Worm (Caenorhabditis elegans) whole organism, young adult: Measurements from ENCODE around the gene alr-1.
A peak's percentile ranks its signal among the peaks of the same experiment; 100 is the strongest.

Source experiments
- B0019.2 ChIP-seq: fragments of 200-800 bp; sonication (Bioruptor generic); conservative IDR thresholded peaks from 2 replicates; pipeline ENCODE4 v1.3.6; 2022; ENCODE audit warnings: missing genetic modification reagents, missing genetic modification characterization, missing compliant biosample characterization
- B0261.1 ChIP-seq: sonication (generic microtip); optimal IDR thresholded peaks from 2 replicates; lab custom pipeline; 2016; ENCODE audit warnings: mild to moderate bottlenecking, missing genetic modification characterization, moderate library complexity, missing compliant biosample characterization
- F37B4.10 ChIP-seq: fragments of 200-800 bp; sonication (Bioruptor generic); IDR thresholded peaks from 2 replicates; pipeline ENCODE4 v1.3.6; 2022; ENCODE audit warnings: missing genetic modification characterization, missing compliant biosample characterization
- F55B11.4 ChIP-seq: sonication (generic microtip); optimal IDR thresholded peaks from 2 replicates; lab custom pipeline; 2016; ENCODE audit warnings: missing compliant biosample characterization, missing genetic modification characterization, borderline replicate concordance; ENCODE audit not compliant: insufficient read depth
- Y67H2A.10 ChIP-seq: fragments of 200-800 bp; sonication (Bioruptor generic); conservative IDR thresholded peaks from 2 replicates; pipeline ENCODE4 v1.3.6; 2022; ENCODE audit warnings: missing genetic modification reagents, missing genetic modification characterization, missing compliant biosample characterization
- ama-1 ChIP-seq, 3 experiments: fragments of 150-350 bp in 1 of 3; sonication (generic microtip) in 2 of 3; optimal IDR thresholded peaks; 2 replicates each; lab custom pipeline; 2014 to 2018; ENCODE audit warnings: missing biosample characterization in 2 of 3, missing genetic modification characterization in 2 of 3, missing genetic modification reagents in 2 of 3
- aptf-2 ChIP-seq: fragments of 200-800 bp; sonication (Bioruptor generic); conservative IDR thresholded peaks from 2 replicates; pipeline ENCODE4 v1.3.6; 2022; ENCODE audit warnings: missing genetic modification reagents, missing genetic modification characterization, missing compliant biosample characterization
- aptf-3 ChIP-seq: fragments of 200-800 bp; sonication (Bioruptor generic); IDR thresholded peaks from 2 replicates; pipeline ENCODE4 v1.3.6; 2022; ENCODE audit warnings: missing genetic modification characterization, missing compliant biosample characterization
- attf-6 ChIP-seq: fragments of 200-800 bp; sonication (Bioruptor generic); IDR thresholded peaks from 2 replicates; pipeline ENCODE4 v1.3.6; 2022; ENCODE audit warnings: missing genetic modification reagents, missing genetic modification characterization, missing compliant biosample characterization
- bed-2 ChIP-seq: fragments of 200-800 bp; sonication (Bioruptor generic); IDR thresholded peaks from 2 replicates; pipeline ENCODE4 v1.3.6; 2022; ENCODE audit warnings: missing genetic modification reagents, missing genetic modification characterization, missing compliant biosample characterization
- cebp-1 ChIP-seq, 2 experiments: fragments of 200-800 bp in 1 of 2; sonication (Bioruptor generic) in 1 of 2; sonication (generic microtip) in 1 of 2; IDR thresholded peaks in 1 of 2; optimal IDR thresholded peaks in 1 of 2; 2 replicates each; pipeline versions ENCODE4 v1.3.6 to Lab custom; 2017 to 2022; ENCODE audit warnings: missing compliant biosample characterization in 2 of 2, missing genetic modification characterization in 2 of 2, mild to moderate bottlenecking in 1 of 2, missing genetic modification reagents in 1 of 2, moderate library complexity in 1 of 2
- ceh-100 ChIP-seq: fragments of 200-800 bp; sonication (Bioruptor generic); IDR thresholded peaks from 2 replicates; pipeline ENCODE4 v1.3.6; 2022; ENCODE audit warnings: missing genetic modification reagents, missing genetic modification characterization, missing compliant biosample characterization
- ceh-58 ChIP-seq: fragments of 200-800 bp; sonication (Bioruptor generic); IDR thresholded peaks from 2 replicates; pipeline ENCODE4 v1.3.6; 2022; ENCODE audit warnings: missing genetic modification characterization, missing compliant biosample characterization
- ceh-79 ChIP-seq: sonication (generic microtip); optimal IDR thresholded peaks from 2 replicates; lab custom pipeline; 2017; ENCODE audit warnings: mild to moderate bottlenecking, missing genetic modification characterization, missing compliant biosample characterization
- ceh-91 ChIP-seq: fragments of 200-800 bp; sonication (Bioruptor generic); IDR thresholded peaks from 2 replicates; pipeline ENCODE4 v1.3.6; 2022; ENCODE audit warnings: missing genetic modification reagents, missing genetic modification characterization, missing compliant biosample characterization
- die-1 ChIP-seq: sonication (generic microtip); optimal IDR thresholded peaks from 2 replicates; lab custom pipeline; 2016; ENCODE audit warnings: missing genotype, mild to moderate bottlenecking, missing genetic modification characterization, missing compliant biosample characterization
- dpff-1 ChIP-seq: sonication (generic microtip); optimal IDR thresholded peaks from 2 replicates; lab custom pipeline; 2017; ENCODE audit warnings: mild to moderate bottlenecking, missing genetic modification characterization, missing compliant biosample characterization
- efl-1 ChIP-seq: fragments of 150-350 bp; optimal IDR thresholded peaks from 2 replicates; lab custom pipeline; 2014; ENCODE audit warnings: missing biosample characterization, missing genetic modification reagents, missing genetic modification characterization
- egl-18 ChIP-seq: fragments of 200-800 bp; sonication (Bioruptor generic); IDR thresholded peaks from 2 replicates; pipeline ENCODE4 v1.3.6; 2022; ENCODE audit warnings: missing genetic modification reagents, missing genetic modification characterization, missing compliant biosample characterization
- egrh-3 ChIP-seq: fragments of 200-800 bp; sonication (Bioruptor generic); IDR thresholded peaks from 2 replicates; pipeline ENCODE4 v1.3.6; 2022; ENCODE audit warnings: missing genetic modification reagents, missing genetic modification characterization, missing compliant biosample characterization
- ekl-4 ChIP-seq: fragments of 200-800 bp; sonication (Bioruptor generic); IDR thresholded peaks from 2 replicates; pipeline ENCODE4 v1.3.6; 2022; ENCODE audit warnings: missing genetic modification reagents, missing genetic modification characterization, missing compliant biosample characterization
- ets-4 ChIP-seq: fragments of 200-800 bp; sonication (Bioruptor generic); optimal IDR thresholded peaks from 2 replicates; lab custom pipeline; 2018; ENCODE audit warnings: mild to moderate bottlenecking, missing genetic modification characterization, missing compliant biosample characterization
- hlh-26 ChIP-seq: fragments of 200-800 bp; sonication (Bioruptor generic); conservative IDR thresholded peaks from 2 replicates; pipeline ENCODE4 v1.3.6; 2022; ENCODE audit warnings: missing genetic modification reagents, missing genetic modification characterization, missing compliant biosample characterization
- hmg-20 ChIP-seq: fragments of 200-800 bp; sonication (Bioruptor generic); IDR thresholded peaks from 2 replicates; pipeline ENCODE4 v1.3.6; 2022; ENCODE audit warnings: missing genetic modification reagents, missing genetic modification characterization, missing compliant biosample characterization
- lag-1 ChIP-seq: fragments of 200-800 bp; sonication (Bioruptor generic); IDR thresholded peaks from 2 replicates; pipeline ENCODE4 v1.3.6; 2022; ENCODE audit warnings: missing genetic modification reagents, missing genetic modification characterization, missing compliant biosample characterization
- let-607 ChIP-seq, 2 experiments: fragments of 200-800 bp in 1 of 2; sonication (Bioruptor generic) in 1 of 2; sonication (generic microtip) in 1 of 2; optimal IDR thresholded peaks; 2 replicates each; lab custom pipeline; 2016 to 2018; ENCODE audit warnings: mild to moderate bottlenecking in 2 of 2, missing compliant biosample characterization in 2 of 2, missing genetic modification characterization in 2 of 2, moderate library complexity in 2 of 2, missing genotype in 1 of 2
- lin-35 ChIP-seq, 3 experiments: fragments of 150-350 bp in 2 of 3; sonication (generic microtip) in 1 of 3; optimal IDR thresholded peaks; 2 replicates each; lab custom pipeline; 2014 to 2018; ENCODE audit warnings: missing biosample characterization in 3 of 3, missing genetic modification characterization in 3 of 3, missing genetic modification reagents in 3 of 3
- lin-54 ChIP-seq: fragments of 200-800 bp; sonication (Bioruptor generic); optimal IDR thresholded peaks from 2 replicates; lab custom pipeline; 2018; ENCODE audit warnings: mild to moderate bottlenecking, missing genetic modification characterization, missing compliant biosample characterization
- lsl-1 ChIP-seq: fragments of 200-800 bp; sonication (Bioruptor generic); optimal IDR thresholded peaks from 2 replicates; lab custom pipeline; 2018; ENCODE audit warnings: mild to moderate bottlenecking, missing genetic modification characterization, moderate library complexity, missing compliant biosample characterization
- madf-10 ChIP-seq: sonication (generic microtip); optimal IDR thresholded peaks from 2 replicates; lab custom pipeline; 2016; ENCODE audit warnings: mild to moderate bottlenecking, missing genetic modification characterization, missing compliant biosample characterization
- mel-28 ChIP-seq: sonication (generic microtip); optimal IDR thresholded peaks from 2 replicates; lab custom pipeline; 2016; ENCODE audit warnings: borderline replicate concordance, mild to moderate bottlenecking, missing genetic modification characterization, missing compliant biosample characterization
- mxl-1 ChIP-seq: sonication (generic microtip); optimal IDR thresholded peaks from 2 replicates; lab custom pipeline; 2016; ENCODE audit warnings: missing genetic modification characterization, missing compliant biosample characterization
- nfya-1 ChIP-seq: sonication (generic microtip); optimal IDR thresholded peaks from 2 replicates; lab custom pipeline; 2017; ENCODE audit warnings: antibody characterized with exemption, missing compliant biosample characterization, missing genetic modification characterization, borderline replicate concordance; ENCODE audit not compliant: insufficient read depth
- nhr-179 ChIP-seq: sonication (generic microtip); optimal IDR thresholded peaks from 2 replicates; lab custom pipeline; 2016; ENCODE audit warnings: mild to moderate bottlenecking, missing genetic modification characterization, missing compliant biosample characterization
- nhr-80 ChIP-seq: sonication (generic microtip); optimal IDR thresholded peaks from 2 replicates; lab custom pipeline; 2016; ENCODE audit warnings: missing genetic modification characterization, missing compliant biosample characterization
- nhr-90 ChIP-seq: sonication (generic microtip); optimal IDR thresholded peaks from 2 replicates; lab custom pipeline; 2016; ENCODE audit warnings: missing genotype, mild to moderate bottlenecking, missing genetic modification characterization, missing compliant biosample characterization
- pbrm-1 ChIP-seq: fragments of 200-800 bp; sonication (Bioruptor generic); IDR thresholded peaks from 2 replicates; pipeline ENCODE4 v1.3.6; 2022; ENCODE audit warnings: missing genetic modification reagents, missing genetic modification characterization, missing compliant biosample characterization
- repo-1 ChIP-seq: sonication (generic microtip); optimal IDR thresholded peaks from 2 replicates; lab custom pipeline; 2017; ENCODE audit warnings: mild to moderate bottlenecking, missing genetic modification characterization, missing compliant biosample characterization
- sdz-38 ChIP-seq: sonication (generic microtip); optimal IDR thresholded peaks from 2 replicates; lab custom pipeline; 2016; ENCODE audit warnings: missing genotype, missing genetic modification characterization, missing compliant biosample characterization
- snpc-3.4 ChIP-seq: sonication (generic microtip); optimal IDR thresholded peaks from 2 replicates; lab custom pipeline; 2017; ENCODE audit warnings: missing genetic modification characterization, mild to moderate bottlenecking, missing compliant biosample characterization, antibody characterized with exemption, moderate library complexity, missing genotype, missing genetic modification reagents
- sptf-2 ChIP-seq: fragments of 200-800 bp; sonication (Bioruptor generic); optimal IDR thresholded peaks from 2 replicates; lab custom pipeline; 2018; ENCODE audit warnings: mild to moderate bottlenecking, missing genetic modification characterization, missing compliant biosample characterization
- tbx-9 ChIP-seq: sonication (generic microtip); optimal IDR thresholded peaks from 2 replicates; lab custom pipeline; 2016; ENCODE audit warnings: borderline replicate concordance, missing genetic modification characterization, inconsistent platforms, missing compliant biosample characterization
- unc-62 ChIP-seq: fragments of 150-350 bp; optimal IDR thresholded peaks from 2 replicates; lab custom pipeline; 2014; ENCODE audit warnings: missing biosample characterization, missing genetic modification reagents, missing genetic modification characterization
- zfh-2 ChIP-seq: fragments of 200-800 bp; sonication (Bioruptor generic); conservative IDR thresholded peaks from 2 replicates; pipeline ENCODE4 v1.3.6; 2022; ENCODE audit warnings: missing genetic modification reagents, missing genetic modification characterization, missing compliant biosample characterization
- ztf-3 ChIP-seq: fragments of 200-800 bp; sonication (Bioruptor generic); optimal IDR thresholded peaks from 2 replicates; lab custom pipeline; 2018; ENCODE audit warnings: mild to moderate bottlenecking, missing genetic modification characterization, missing compliant biosample characterization
- ztf-6 ChIP-seq: fragments of 200-800 bp; sonication (Bioruptor generic); IDR thresholded peaks from 2 replicates; pipeline ENCODE4 v1.3.6; 2022; ENCODE audit warnings: missing genetic modification reagents, missing genetic modification characterization, missing compliant biosample characterization

Gene alr-1

DNA sequence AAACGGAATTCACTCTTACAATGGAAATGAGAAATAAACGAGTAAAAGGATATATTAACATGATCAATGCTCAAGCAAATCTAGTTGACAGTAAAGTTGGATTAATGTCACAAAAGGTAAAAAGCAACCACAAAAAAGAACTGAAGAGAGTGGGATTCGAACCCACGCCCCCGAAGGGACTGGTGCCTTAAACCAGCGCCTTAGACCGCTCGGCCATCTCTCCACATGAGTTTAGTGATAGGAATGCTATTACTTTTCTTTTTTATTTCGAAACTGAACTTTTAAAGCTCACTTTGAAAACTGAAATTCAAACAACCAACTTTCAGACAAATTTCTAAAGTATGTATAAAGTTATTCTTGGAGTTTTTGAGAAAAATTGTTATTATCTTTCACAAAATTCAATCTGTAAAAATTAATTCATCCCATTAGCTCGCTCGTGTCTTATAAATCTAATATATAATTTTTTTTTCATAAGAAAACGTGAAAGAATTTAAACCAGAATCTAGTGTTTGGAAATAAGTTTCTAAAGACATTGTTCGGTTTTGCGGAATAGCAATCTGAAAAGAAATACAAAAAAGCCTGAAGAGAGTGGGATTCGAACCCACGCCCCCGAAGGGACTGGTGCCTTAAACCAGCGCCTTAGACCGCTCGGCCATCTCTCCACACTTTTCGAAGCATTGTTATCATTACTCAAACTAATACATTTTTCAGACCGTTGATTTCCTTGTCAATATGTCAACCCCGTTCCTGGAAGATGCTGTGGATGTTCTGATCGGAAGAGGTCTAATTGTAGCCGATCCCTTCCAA is 37.6 kb upstream of the alr-1 start (continued):
- TF ChIP-seq pbrm-1 (GFP tag; lab: Robert Waterston, UW) (peak; percentile 80), mxl-1 (tag; lab: Kevin White, UChicago) (peak; percentile 40), nfya-1 (no peak), nhr-90 (tag; lab: Kevin White, UChicago) (peak; percentile 62), ceh-91 (GFP tag; lab: Robert Waterston, UW) (no peak), B0261.1 (tag; lab: Kevin White, UChicago) (peak; percentile 72), zfh-2 (no peak), F37B4.10 (GFP tag; lab: Robert Waterston, UW) (no peak), ekl-4 (GFP tag; lab: Robert Waterston, UW) (peak; percentile 34; the same call in 1 of the 2 replicates), madf-10 (tag; lab: Kevin White, UChicago) (no peak), lsl-1 (GFP tag; lab: Kevin White, UChicago) (no peak), nhr-80 (tag; lab: Kevin White, UChicago) (no peak), tbx-9 (tag; lab: Kevin White, UChicago) (no peak), ceh-100 (no peak), lin-35 (GFP tag; optimal IDR thresholded peaks at IDR 0.05; lab: Kevin White, UChicago) (no peak), lag-1 (no peak), let-607 (tag; optimal IDR thresholded peaks at IDR 0.05; lab: Kevin White, UChicago) (peak in 1 of 2 experiments; percentile 28), egrh-3 (GFP tag; lab: Robert Waterston, UW) (no peak), cebp-1 (GFP tag; IDR thresholded peaks at IDR 0.05; lab: Robert Waterston, UW) (no peak), cebp-1 (tag; optimal IDR thresholded peaks at IDR 0.05; lab: Kevin White, UChicago) (no peak), ceh-58 (GFP tag; lab: Robert Waterston, UW) (no peak), Y67H2A.10 (GFP tag; lab: Robert Waterston, UW) (no peak), hmg-20 (GFP tag; lab: Robert Waterston, UW) (no peak), mel-28 (tag; lab: Kevin White, UChicago) (no peak), egl-18 (GFP tag; lab: Robert Waterston, UW) (no peak), bed-2 (GFP tag; lab: Robert Waterston, UW) (no peak), sdz-38 (tag; lab: Kevin White, UChicago) (no peak), sptf-2 (GFP tag; lab: Kevin White, UChicago) (no peak), aptf-2 (GFP tag; lab: Robert Waterston, UW) (no peak), F55B11.4 (tag; lab: Kevin White, UChicago) (no peak), efl-1 (GFP tag; lab: Kevin White, UChicago) (no peak), ets-4 (no peak), hlh-26 (GFP tag; lab: Robert Waterston, UW) (no peak), aptf-3 (peak; percentile 51; the same call in 1 of the 2 replicates), lin-54 (GFP tag; lab: Kevin White, UChicago) (no peak), unc-62 (no peak), repo-1 (tag; lab: Kevin White, UChicago) (no peak), snpc-3.4 (tag; lab: Kevin White, UChicago) (no peak), dpff-1 (tag; lab: Kevin White, UChicago) (no peak), die-1 (tag; lab: Kevin White, UChicago) (peak; percentile 64), ztf-3 (GFP tag; lab: Kevin White, UChicago) (no peak), nhr-179 (tag; lab: Kevin White, UChicago) (peak; percentile 78), attf-6 (GFP tag; lab: Robert Waterston, UW) (peak; percentile 39; the same call in 1 of the 2 replicates), ztf-6 (GFP tag; lab: Robert Waterston, UW) (no peak), B0019.2 (no peak), ama-1 (optimal IDR thresholded peaks at IDR 0.05; lab: Kevin White, UChicago) (no peak), ama-1 (GFP tag; optimal IDR thresholded peaks at IDR 0.05; lab: Kevin White, UChicago) (peak in 1 of 2 experiments; percentile 55), ceh-79 (tag; lab: Kevin White, UChicago) (no peak)
